Worm (Caenorhabditis elegans): ENCODE measurements around the gene snf-7.

The snf-7 gene

ce11 chrIII:12968330-12968729, 36.9 kb upstream of the snf-7 start:
- TF ChIP-seq ham-2 (GFP tag; optimal IDR thresholded peaks at IDR 0.05), result no peak
- TF ChIP-seq zip-8 (tag; optimal IDR thresholded peaks at IDR 0.05), result no peak
- no peak for TF ChIP-seq sem-2 (GFP tag; optimal IDR thresholded peaks at IDR 0.05)
- no peak for TF ChIP-seq ces-1 (GFP tag; optimal IDR thresholded peaks at IDR 0.05)
- no peak for TF ChIP-seq pha-4 (tag; optimal IDR thresholded peaks at IDR 0.05)
- TF ChIP-seq nhr-2 (tag; optimal IDR thresholded peaks at IDR 0.05), result no peak
- no peak for TF ChIP-seq mab-5 (tag; optimal IDR thresholded peaks at IDR 0.05)
- no peak for TF ChIP-seq unc-120 (tag; optimal IDR thresholded peaks at IDR 0.05; ENCODE audit: poor library complexity, severe bottlenecking)
- no peak for TF ChIP-seq nhr-76 (tag; optimal IDR thresholded peaks at IDR 0.05)
- no peak for TF ChIP-seq elt-3 (tag; optimal IDR thresholded peaks at IDR 0.05)
- no peak for TF ChIP-seq unc-62 (GFP tag; optimal IDR thresholded peaks at IDR 0.05)

DNA sequence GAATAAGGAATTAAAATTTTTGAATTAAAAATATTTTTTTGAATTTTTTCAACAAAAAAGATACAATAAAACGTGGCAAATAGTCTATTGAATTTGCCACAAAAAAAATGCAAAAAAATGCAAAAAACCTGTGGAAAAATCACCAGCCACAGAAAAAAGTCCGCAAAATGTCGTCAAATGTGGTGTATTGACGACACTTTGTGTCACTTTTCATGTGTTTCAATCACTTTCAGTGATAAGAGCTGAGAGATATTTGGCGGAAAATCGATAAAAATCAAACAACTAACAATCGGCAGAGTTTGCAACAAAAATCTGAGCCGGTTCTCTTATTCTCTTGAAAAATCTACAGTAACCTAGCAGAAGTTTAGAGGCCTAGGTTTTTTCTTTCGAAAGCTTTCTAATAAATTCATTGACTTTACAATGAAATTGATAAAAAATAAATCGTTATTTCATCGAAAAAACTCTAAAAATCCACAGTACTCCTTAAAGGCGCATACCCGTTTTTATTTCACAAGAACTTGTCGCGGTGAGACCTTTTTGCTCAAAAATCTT, 33.4 kb upstream of the snf-7 start:
- TF ChIP-seq drap-1 (GFP tag; optimal IDR thresholded peaks at IDR 0.05) (no peak), ceh-39 (tag; optimal IDR thresholded peaks at IDR 0.05) (no peak), unc-39 (tag; optimal IDR thresholded peaks at IDR 0.05) (no peak), tbx-8 (GFP tag; optimal IDR thresholded peaks at IDR 0.05) (no peak), elt-3 (tag; optimal IDR thresholded peaks at IDR 0.05) (no peak), unc-62 (GFP tag; optimal IDR thresholded peaks at IDR 0.05) (peak; percentile 84), nhr-2 (tag; optimal IDR thresholded peaks at IDR 0.05) (no peak), lsy-2 (tag; optimal IDR thresholded peaks at IDR 0.05) (peak; percentile 40), cnd-1 (tag; optimal IDR thresholded peaks at IDR 0.05) (no peak), sptf-1 (tag; optimal IDR thresholded peaks at IDR 0.05) (no peak), zip-8 (tag; optimal IDR thresholded peaks at IDR 0.05) (no peak), nhr-12 (tag; optimal IDR thresholded peaks at IDR 0.05) (no peak), sem-2 (GFP tag; optimal IDR thresholded peaks at IDR 0.05) (no peak), nhr-28 (tag; optimal IDR thresholded peaks at IDR 0.05) (no peak), bed-3 (GFP tag; optimal IDR thresholded peaks at IDR 0.05) (no peak), nhr-237 (tag; optimal IDR thresholded peaks at IDR 0.05) (no peak), ceh-43 (GFP tag; optimal IDR thresholded peaks at IDR 0.05) (no peak), nhr-76 (tag; optimal IDR thresholded peaks at IDR 0.05) (no peak), ces-1 (GFP tag; optimal IDR thresholded peaks at IDR 0.05) (no peak), mls-2 (tag; optimal IDR thresholded peaks at IDR 0.05) (no peak), lin-32 (GFP tag; optimal IDR thresholded peaks at IDR 0.05) (no peak), lin-13 (tag; optimal IDR thresholded peaks at IDR 0.05) (no peak), hlh-1 (tag; optimal IDR thresholded peaks at IDR 0.05) (peak; percentile 17), mab-5 (tag; optimal IDR thresholded peaks at IDR 0.05) (no peak), elt-1 (tag; optimal IDR thresholded peaks at IDR 0.05; ENCODE audit: borderline replicate concordance, insufficient read depth) (no peak)

DNA sequence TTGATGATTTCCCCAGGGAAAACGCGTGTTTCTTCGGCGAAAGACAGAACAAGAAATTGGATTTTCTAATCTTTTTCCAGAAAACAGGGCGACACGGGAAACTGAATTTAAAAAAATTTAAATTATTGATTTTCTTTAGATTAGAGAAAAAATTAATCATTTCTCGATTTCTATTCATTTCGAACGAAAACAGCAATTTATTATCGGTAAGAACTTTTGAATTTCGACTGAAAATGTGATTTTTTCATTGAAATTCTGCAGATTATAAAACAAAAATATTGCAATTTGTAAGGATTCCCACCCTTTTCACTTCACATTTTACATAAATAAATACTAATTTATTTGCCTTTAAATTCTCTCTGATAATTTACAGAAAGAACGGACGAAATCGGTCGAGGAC, 32.9 kb upstream of the snf-7 start, which contains the start of gene bckd-1A:
Gene bckd-1A, minus strand, starts transcription at position 101 of the 400 bp plus-strand sequence.
- TF ChIP-seq sptf-1 (tag; optimal IDR thresholded peaks at IDR 0.05) (no peak), mab-5 (tag; optimal IDR thresholded peaks at IDR 0.05) (no peak), ceh-43 (GFP tag; optimal IDR thresholded peaks at IDR 0.05) (no peak), nhr-237 (tag; optimal IDR thresholded peaks at IDR 0.05) (no peak), lin-13 (tag; optimal IDR thresholded peaks at IDR 0.05) (no peak), mep-1 (tag; optimal IDR thresholded peaks at IDR 0.05) (no peak), nhr-76 (tag; optimal IDR thresholded peaks at IDR 0.05) (no peak), nhr-2 (tag; optimal IDR thresholded peaks at IDR 0.05) (no peak), nhr-12 (tag; optimal IDR thresholded peaks at IDR 0.05) (no peak), unc-62 (GFP tag; optimal IDR thresholded peaks at IDR 0.05) (no peak), lsy-2 (tag; optimal IDR thresholded peaks at IDR 0.05) (no peak), tbx-8 (GFP tag; optimal IDR thresholded peaks at IDR 0.05) (no peak), ham-2 (GFP tag; optimal IDR thresholded peaks at IDR 0.05) (no peak), ztf-11 (tag; optimal IDR thresholded peaks at IDR 0.05) (no peak), sem-2 (GFP tag; optimal IDR thresholded peaks at IDR 0.05) (no peak), unc-39 (tag; optimal IDR thresholded peaks at IDR 0.05) (no peak), unc-120 (tag; optimal IDR thresholded peaks at IDR 0.05; ENCODE audit: poor library complexity, severe bottlenecking) (no peak), drap-1 (GFP tag; optimal IDR thresholded peaks at IDR 0.05) (no peak), pha-4 (tag; optimal IDR thresholded peaks at IDR 0.05) (no peak)

DNA sequence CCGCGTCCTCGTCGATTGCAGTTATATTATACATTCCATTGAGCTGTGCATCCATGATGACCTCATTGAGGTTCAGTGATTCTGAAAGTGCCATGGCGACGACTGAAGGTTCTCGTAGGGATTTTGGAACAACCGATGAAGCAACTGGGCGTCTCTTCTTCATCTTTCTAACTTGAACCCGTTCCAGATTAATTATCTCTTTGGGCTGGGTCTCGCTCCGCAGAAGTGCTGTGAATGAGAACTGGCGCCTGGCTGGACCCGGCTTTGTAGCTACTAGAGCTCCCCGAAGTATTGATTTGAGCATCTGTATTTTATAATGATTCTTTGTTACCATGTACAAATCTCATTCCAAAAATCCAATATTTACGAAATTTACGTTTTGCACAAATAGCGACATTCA, 27.7 kb upstream of the snf-7 start, which contains the start of gene ZK1010.2:
Gene ZK1010.2, minus strand, starts transcription at position 304 of the 400 bp plus-strand sequence.
- TF ChIP-seq nhr-28 (tag; optimal IDR thresholded peaks at IDR 0.05), result no peak

Data from whole organism, mixed stage, embryonic.